Worm (Caenorhabditis elegans) whole organism, L3 larva: ENCODE results near the gene irld-21.

Source experiments
- R02D3.7 ChIP-seq: fragments of 150-350 bp; optimal IDR thresholded peaks from 2 replicates; lab custom pipeline; 2014; ENCODE audit warnings: missing biosample characterization, missing genetic modification characterization
- ZK546.5 ChIP-seq: sonication (generic microtip); optimal IDR thresholded peaks from 2 replicates; lab custom pipeline; 2017; ENCODE audit warnings: missing biosample characterization, missing genetic modification characterization
- aly-2 ChIP-seq: fragments of 150-350 bp; optimal IDR thresholded peaks from 2 replicates; lab custom pipeline; 2014; ENCODE audit warnings: missing biosample characterization, missing genetic modification characterization
- ceh-28 ChIP-seq: fragments of 150-350 bp; optimal IDR thresholded peaks from 2 replicates; lab custom pipeline; 2014; ENCODE audit warnings: missing biosample characterization, missing genetic modification reagents, missing genetic modification characterization
- ceh-82 ChIP-seq: fragments of 150-350 bp; optimal IDR thresholded peaks from 2 replicates; lab custom pipeline; 2014; ENCODE audit warnings: missing biosample characterization, missing genetic modification characterization
- ceh-9 ChIP-seq: sonication (generic microtip); optimal IDR thresholded peaks from 2 replicates; lab custom pipeline; 2018; ENCODE audit warnings: missing biosample characterization, missing genetic modification characterization
- egl-27 ChIP-seq: sonication (generic microtip); optimal IDR thresholded peaks from 4 replicates; lab custom pipeline; 2017; ENCODE audit warnings: missing biosample characterization, missing genetic modification reagents, missing genetic modification characterization
- elt-1 ChIP-seq: fragments of 150-350 bp; optimal IDR thresholded peaks from 2 replicates; lab custom pipeline; 2014; ENCODE audit warnings: missing biosample characterization, missing genetic modification characterization
- elt-2 ChIP-seq: sonication (generic microtip); optimal IDR thresholded peaks from 2 replicates; lab custom pipeline; 2016; ENCODE audit warnings: missing genetic modification reagents, mild to moderate bottlenecking, missing genetic modification characterization, missing compliant biosample characterization
- eor-1 ChIP-seq, 2 experiments: fragments of 150-350 bp; optimal IDR thresholded peaks; 2 replicates each; lab custom pipeline; 2014 to 2018; ENCODE audit warnings: missing biosample characterization in 2 of 2, missing genetic modification characterization in 2 of 2
- fkh-2 ChIP-seq: fragments of 150-350 bp; optimal IDR thresholded peaks from 2 replicates; lab custom pipeline; 2014; ENCODE audit warnings: missing biosample characterization, missing genetic modification reagents, missing genetic modification characterization
- jun-1 ChIP-seq: fragments of 150-350 bp; optimal IDR thresholded peaks from 2 replicates; lab custom pipeline; 2014; ENCODE audit warnings: missing biosample characterization, missing genetic modification reagents, missing genetic modification characterization
- lin-15B ChIP-seq: fragments of 150-350 bp; optimal IDR thresholded peaks from 2 replicates; lab custom pipeline; 2014; ENCODE audit warnings: missing biosample characterization, missing genetic modification characterization
- lin-39 ChIP-seq: fragments of 150-350 bp; optimal IDR thresholded peaks from 2 replicates; lab custom pipeline; 2018; ENCODE audit warnings: missing biosample characterization, missing genetic modification reagents, missing genetic modification characterization
- mdl-1 ChIP-seq: fragments of 150-350 bp; optimal IDR thresholded peaks from 2 replicates; lab custom pipeline; 2014; ENCODE audit warnings: missing biosample characterization, missing genetic modification characterization
- nfya-1 ChIP-seq: sonication (generic microtip); optimal IDR thresholded peaks from 2 replicates; lab custom pipeline; 2017; ENCODE audit warnings: missing genetic modification characterization, mild to moderate bottlenecking, missing compliant biosample characterization, antibody characterized with exemption, moderate library complexity; ENCODE audit not compliant: insufficient read depth
- nhr-11 ChIP-seq: fragments of 150-350 bp; optimal IDR thresholded peaks from 2 replicates; lab custom pipeline; 2014; ENCODE audit warnings: missing biosample characterization, missing genetic modification characterization
- nhr-237 ChIP-seq: fragments of 150-350 bp; optimal IDR thresholded peaks from 2 replicates; lab custom pipeline; 2014; ENCODE audit warnings: missing biosample characterization, missing genetic modification characterization
- nhr-25 ChIP-seq: sonication (generic microtip); optimal IDR thresholded peaks from 2 replicates; lab custom pipeline; 2017; ENCODE audit warnings: missing biosample characterization, missing genetic modification characterization
- nhr-43 ChIP-seq: sonication (generic microtip); optimal IDR thresholded peaks from 2 replicates; lab custom pipeline; 2016; ENCODE audit warnings: mild to moderate bottlenecking, missing genetic modification characterization, missing compliant biosample characterization; ENCODE audit not compliant: poor library complexity, severe bottlenecking
- nhr-67 ChIP-seq: fragments of 150-350 bp; optimal IDR thresholded peaks from 2 replicates; lab custom pipeline; 2014; ENCODE audit warnings: missing biosample characterization, missing genetic modification characterization
- nhr-76 ChIP-seq: fragments of 150-350 bp; sonication (generic microtip); optimal IDR thresholded peaks from 5 replicates; lab custom pipeline; 2014; ENCODE audit warnings: missing biosample characterization, missing genetic modification characterization
- pqm-1 ChIP-seq: fragments of 150-350 bp; optimal IDR thresholded peaks from 2 replicates; lab custom pipeline; 2017; ENCODE audit warnings: missing biosample characterization, missing genetic modification characterization, inconsistent platforms
- snpc-4 ChIP-seq: fragments of 150-350 bp; optimal IDR thresholded peaks from 2 replicates; lab custom pipeline; 2014; ENCODE audit warnings: missing biosample characterization, missing genetic modification characterization
- unc-62 ChIP-seq: fragments of 150-350 bp; sonication (generic microtip); optimal IDR thresholded peaks from 4 replicates; lab custom pipeline; 2014; ENCODE audit warnings: missing biosample characterization, missing genetic modification reagents, missing genetic modification characterization
- zag-1 ChIP-seq: fragments of 150-350 bp; optimal IDR thresholded peaks from 2 replicates; lab custom pipeline; 2014; ENCODE audit warnings: missing biosample characterization, missing genetic modification characterization
- ztf-4 ChIP-seq: fragments of 150-350 bp; optimal IDR thresholded peaks from 2 replicates; lab custom pipeline; 2014; ENCODE audit warnings: missing biosample characterization, missing genetic modification characterization

irld-21 gene

ce11 chrIV:10078003-10078402 lies 44.1 kb downstream of the irld-21 start:
- TF ChIP-seq jun-1 (tag; lab: Kevin White, UChicago) = no peak
- TF ChIP-seq mdl-1 (tag; lab: Kevin White, UChicago) = no peak
- no peak for TF ChIP-seq nhr-11 (tag; lab: Kevin White, UChicago)
- TF ChIP-seq lin-39 (tag; lab: Kevin White, UChicago) = no peak
- TF ChIP-seq ceh-28 = no peak
- no peak for TF ChIP-seq lin-15B (tag; lab: Kevin White, UChicago)
- no peak for TF ChIP-seq nhr-237 (tag; lab: Kevin White, UChicago)

ce11 chrIV:10075899-10076298 lies 46.2 kb downstream of the irld-21 start, which contains the start of gene W01B6.5:
TSS of gene W01B6.5 (plus strand) at chrIV:10076199.
- TF ChIP-seq nhr-76 (tag; lab: Kevin White, UChicago) (no peak), aly-2 (tag; lab: Kevin White, UChicago) (no peak), snpc-4 (tag; lab: Kevin White, UChicago) (no peak), nhr-67 (no peak), elt-1 (tag; lab: Kevin White, UChicago) (no peak), nhr-25 (tag; lab: Kevin White, UChicago) (no peak), zag-1 (tag; lab: Kevin White, UChicago) (no peak), pqm-1 (no peak), ZK546.5 (tag; lab: Kevin White, UChicago) (no peak), ceh-9 (tag; lab: Kevin White, UChicago) (no peak), nhr-43 (tag; lab: Kevin White, UChicago) (no peak), nhr-11 (tag; lab: Kevin White, UChicago) (no peak)

- TF ChIP-seq nfya-1 (tag; lab: Kevin White, UChicago) (no peak), ceh-82 (tag; lab: Kevin White, UChicago) (no peak), R02D3.7 (tag; lab: Kevin White, UChicago) (no peak), egl-27 (tag; lab: Kevin White, UChicago) (no peak), nhr-67 (no peak), elt-2 (tag; lab: Kevin White, UChicago) (no peak), aly-2 (tag; lab: Kevin White, UChicago) (no peak), ZK546.5 (tag; lab: Kevin White, UChicago) (no peak)
Observed at ce11 chrIV:10075034-10075510, 47.0 kb downstream of the irld-21 start, which contains the start of the genes ttbk-4 and W01B6.4. TSS of gene ttbk-4 (minus strand) at chrIV:10075134. TSS of gene W01B6.4 (plus strand) at chrIV:10075460.

ce11 chrIV:10072527-10072926 lies 49.6 kb downstream of the irld-21 start, which contains the start of gene W01B6.3:
TSS of gene W01B6.3 (minus strand) at chrIV:10072627.
- no peak for TF ChIP-seq ztf-4 (tag; lab: Kevin White, UChicago)
- no peak for TF ChIP-seq zag-1 (tag; lab: Kevin White, UChicago)
- no peak for TF ChIP-seq unc-62 (GFP tag; lab: Kevin White, UChicago)
- TF ChIP-seq ceh-28 = no peak
- no peak for TF ChIP-seq fkh-2 (tag; lab: Kevin White, UChicago)
- no peak for TF ChIP-seq egl-27 (tag; lab: Kevin White, UChicago)
- no peak for TF ChIP-seq eor-1 (tag; optimal IDR thresholded peaks at IDR 0.05; lab: Kevin White, UChicago)
